Worm (Caenorhabditis elegans): ENCODE results near the gene srd-66.

DNA sequence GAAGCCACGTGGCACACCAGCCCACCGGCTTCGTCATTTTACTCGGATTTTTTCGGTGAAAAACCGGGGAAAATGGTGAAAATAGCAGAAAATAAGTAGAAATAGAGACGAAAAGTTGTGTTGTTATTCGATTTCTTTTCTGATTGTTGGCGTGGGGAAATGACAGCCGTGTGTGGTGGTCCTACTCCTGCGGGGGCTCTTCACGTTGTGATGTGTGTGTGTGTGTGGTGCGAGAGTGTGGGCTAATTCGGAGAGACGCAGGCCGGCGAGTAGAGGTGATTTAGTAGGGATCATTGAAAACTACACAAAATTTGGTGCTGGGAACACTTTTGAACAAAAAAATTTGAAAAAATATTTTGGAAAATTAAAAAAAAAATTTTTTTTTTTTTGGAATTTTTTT lies 39.0 kb downstream of the srd-66 start, which contains the start of gene F53A3.1:
- TF ChIP-seq ces-1 (GFP tag; optimal IDR thresholded peaks at IDR 0.05), result no peak
- no peak for TF ChIP-seq blmp-1 (tag; optimal IDR thresholded peaks at IDR 0.05)
- no peak for TF ChIP-seq elt-3 (tag; optimal IDR thresholded peaks at IDR 0.05)
